Fruit fly (Drosophila melanogaster) whole organism, embryonic: Measurements from ENCODE around the gene CG31636.
A peak's percentile ranks its signal among the peaks of the same experiment; 100 is the strongest.

ENCODE experiments used
- ATbp ChIP-seq: fragments of 200-800 bp; sonication (Bioruptor generic); optimal IDR thresholded peaks from 2 replicates; lab custom pipeline; 2017; ENCODE audit warnings: missing biosample characterization, mild to moderate bottlenecking, missing genetic modification characterization, missing genetic modification reagents
- CG10565 ChIP-seq: fragments of 200-800 bp; sonication (Bioruptor generic); optimal IDR thresholded peaks from 3 replicates; lab custom pipeline; 2016; ENCODE audit warnings: missing biosample characterization, mild to moderate bottlenecking, missing genetic modification characterization
- CG10959 ChIP-seq: fragments of 200-800 bp; sonication (Bioruptor generic); IDR thresholded peaks from 2 replicates; pipeline ENCODE4 v1.3.6; 2022; ENCODE audit warnings: missing biosample characterization, missing genetic modification characterization
- CG12769 ChIP-seq: fragments of 200-800 bp; sonication (Bioruptor generic); optimal IDR thresholded peaks from 2 replicates; lab custom pipeline; 2019; ENCODE audit warnings: missing biosample characterization, mild to moderate bottlenecking, missing genetic modification characterization, moderate library complexity
- CG12942 ChIP-seq: fragments of 200-800 bp; sonication (Bioruptor generic); optimal IDR thresholded peaks from 3 replicates; lab custom pipeline; 2016; ENCODE audit warnings: missing biosample characterization, missing genetic modification characterization
- CG13123 ChIP-seq: fragments of 200-800 bp; sonication (Bioruptor generic); optimal IDR thresholded peaks from 2 replicates; lab custom pipeline; 2016; ENCODE audit warnings: missing biosample characterization, missing genetic modification characterization
- CG16779 ChIP-seq: fragments of 200-800 bp; sonication (Bioruptor generic); IDR thresholded peaks from 2 replicates; pipeline ENCODE4 v1.3.6; 2022; ENCODE audit warnings: missing biosample characterization, missing genetic modification characterization
- CG18619 ChIP-seq: fragments of 200-800 bp; sonication (Bioruptor generic); optimal IDR thresholded peaks from 3 replicates; lab custom pipeline; 2017; ENCODE audit warnings: missing biosample characterization, mild to moderate bottlenecking, missing genetic modification characterization
- CG2712 ChIP-seq: fragments of 200-800 bp; optimal IDR thresholded peaks from 3 replicates; lab custom pipeline; 2019; ENCODE audit warnings: missing biosample characterization, mild to moderate bottlenecking, missing genetic modification characterization, moderate library complexity
- CG4730 ChIP-seq: fragments of 200-800 bp; sonication (Bioruptor generic); IDR thresholded peaks from 2 replicates; pipeline ENCODE4 v1.3.6; 2022; ENCODE audit warnings: missing biosample characterization, missing genetic modification characterization
- CG6175 ChIP-seq: fragments of 200-800 bp; sonication (Bioruptor generic); IDR thresholded peaks from 3 replicates; pipeline ENCODE4 v1.3.6; 2022; ENCODE audit warnings: missing biosample characterization, missing genetic modification characterization
- CG7987 ChIP-seq: fragments of 200-800 bp; sonication (Bioruptor generic); optimal IDR thresholded peaks from 2 replicates; lab custom pipeline; 2018; ENCODE audit warnings: missing biosample characterization, mild to moderate bottlenecking, missing genetic modification characterization, moderate library complexity
- CHES-1-like ChIP-seq: fragments of 200-800 bp; sonication (Bioruptor generic); optimal IDR thresholded peaks from 2 replicates; lab custom pipeline; 2016; ENCODE audit warnings: missing biosample characterization, missing genetic modification characterization
- D19A ChIP-seq: fragments of 200-800 bp; optimal IDR thresholded peaks from 3 replicates; lab custom pipeline; 2019; ENCODE audit warnings: missing biosample characterization, mild to moderate bottlenecking, missing genetic modification characterization, moderate library complexity
- Dbx ChIP-seq: fragments of 200-800 bp; sonication (Bioruptor generic); IDR thresholded peaks from 3 replicates; pipeline ENCODE4 v1.3.6; 2022; ENCODE audit warnings: missing biosample characterization, missing genetic modification characterization
- Deaf1 ChIP-seq: fragments of 200-800 bp; optimal IDR thresholded peaks from 3 replicates; lab custom pipeline; 2019; ENCODE audit warnings: missing biosample characterization, mild to moderate bottlenecking, missing genetic modification characterization, moderate library complexity
- Dek ChIP-seq: fragments of 200-800 bp; sonication (Bioruptor generic); optimal IDR thresholded peaks from 3 replicates; lab custom pipeline; 2019; ENCODE audit warnings: missing biosample characterization, mild to moderate bottlenecking, missing genetic modification characterization, moderate library complexity
- HLH4C ChIP-seq: fragments of 200-800 bp; sonication (Bioruptor generic); IDR thresholded peaks from 3 replicates; pipeline ENCODE4 v1.3.6; 2022; ENCODE audit warnings: missing biosample characterization, missing genetic modification characterization; ENCODE audit not compliant: partially characterized antibody
- Mrtf ChIP-seq: fragments of 200-800 bp; sonication (Bioruptor generic); IDR thresholded peaks from 3 replicates; pipeline ENCODE4 v1.3.6; 2022; ENCODE audit warnings: missing biosample characterization, missing genetic modification characterization
- NC2α ChIP-seq: fragments of 200-800 bp; sonication (Bioruptor generic); optimal IDR thresholded peaks from 2 replicates; lab custom pipeline; 2016; ENCODE audit warnings: missing biosample characterization, missing genetic modification characterization
- NK7.1 ChIP-seq: fragments of 200-800 bp; sonication (Bioruptor generic); optimal IDR thresholded peaks from 3 replicates; lab custom pipeline; 2016; ENCODE audit warnings: missing biosample characterization, missing genetic modification characterization
- Oli ChIP-seq: fragments of 200-800 bp; sonication (Bioruptor generic); optimal IDR thresholded peaks from 2 replicates; lab custom pipeline; 2018; ENCODE audit warnings: missing biosample characterization, mild to moderate bottlenecking, missing genetic modification characterization, moderate library complexity
- Sox102F ChIP-seq: fragments of 200-800 bp; sonication (Bioruptor generic); optimal IDR thresholded peaks from 2 replicates; lab custom pipeline; 2018; ENCODE audit warnings: missing biosample characterization, mild to moderate bottlenecking, missing genetic modification characterization, moderate library complexity
- Usf ChIP-seq: fragments of 200-800 bp; sonication (Bioruptor generic); optimal IDR thresholded peaks from 2 replicates; lab custom pipeline; 2017; ENCODE audit warnings: missing genotype, missing biosample characterization, missing genetic modification characterization
- bab2 ChIP-seq: fragments of 200-800 bp; sonication (Bioruptor generic); optimal IDR thresholded peaks from 2 replicates; lab custom pipeline; 2016; ENCODE audit warnings: missing biosample characterization, missing genetic modification characterization
- bbx ChIP-seq: fragments of 200-800 bp; sonication (Bioruptor generic); IDR thresholded peaks from 2 replicates; pipeline ENCODE4 v1.3.6; 2022; ENCODE audit warnings: missing biosample characterization, missing genetic modification characterization; ENCODE audit not compliant: partially characterized antibody
- ci ChIP-seq: fragments of 200-800 bp; sonication (Bioruptor generic); IDR thresholded peaks from 3 replicates; pipeline ENCODE4 v1.3.6; 2022; ENCODE audit warnings: missing biosample characterization, missing genetic modification characterization
- crp ChIP-seq, 2 experiments: fragments of 200-800 bp; sonication (Bioruptor generic); optimal IDR thresholded peaks; 2 replicates in 1 of 2; 3 replicates in 1 of 2; lab custom pipeline; 2017; ENCODE audit warnings: missing biosample characterization in 2 of 2, missing genetic modification characterization in 2 of 2, mild to moderate bottlenecking in 1 of 2, moderate library complexity in 1 of 2
- dan ChIP-seq: fragments of 200-800 bp; sonication (Bioruptor generic); IDR thresholded peaks from 2 replicates; pipeline ENCODE4 v1.3.6; 2022; ENCODE audit warnings: missing biosample characterization, missing genetic modification characterization
- grau ChIP-seq: fragments of 200-800 bp; optimal IDR thresholded peaks from 3 replicates; lab custom pipeline; 2019; ENCODE audit warnings: missing biosample characterization, mild to moderate bottlenecking, missing genetic modification characterization, moderate library complexity
- ham ChIP-seq: fragments of 200-800 bp; sonication (Bioruptor generic); IDR thresholded peaks from 2 replicates; pipeline ENCODE4 v1.3.6; 2022; ENCODE audit warnings: missing biosample characterization, missing genetic modification characterization
- hb ChIP-seq: fragments of 200-800 bp; sonication (Bioruptor generic); IDR thresholded peaks from 3 replicates; pipeline ENCODE4 v1.3.6; 2022; ENCODE audit warnings: missing biosample characterization, missing genetic modification characterization; ENCODE audit not compliant: partially characterized antibody
- lov ChIP-seq, 2 experiments: fragments of 200-800 bp in 1 of 2; fragments of >200 bp in 1 of 2; sonication (Bioruptor generic) in 1 of 2; IDR thresholded peaks in 1 of 2; optimal IDR thresholded peaks in 1 of 2; 2 replicates in 1 of 2; 3 replicates in 1 of 2; pipeline versions ENCODE4 v1.3.6 to Lab custom; 2017 to 2022; ENCODE audit warnings: missing biosample characterization in 1 of 2, missing genetic modification characterization in 1 of 2
- luna ChIP-seq: fragments of 200-800 bp; sonication (Bioruptor generic); optimal IDR thresholded peaks from 2 replicates; lab custom pipeline; 2016; ENCODE audit warnings: missing biosample characterization, missing genetic modification characterization
- otp ChIP-seq: fragments of 200-800 bp; sonication (Bioruptor generic); IDR thresholded peaks from 3 replicates; pipeline ENCODE4, ENCODE4 v1.3.6; 2022; ENCODE audit warnings: missing biosample characterization, missing genetic modification characterization
- ranshi ChIP-seq: fragments of 200-800 bp; sonication (Bioruptor generic); IDR thresholded peaks from 2 replicates; pipeline ENCODE4 v1.3.6; 2022; ENCODE audit warnings: missing biosample characterization, missing genetic modification characterization
- sd ChIP-seq: fragments of 200-800 bp; sonication (Bioruptor generic); optimal IDR thresholded peaks from 3 replicates; lab custom pipeline; 2018; ENCODE audit warnings: missing biosample characterization, mild to moderate bottlenecking, missing genetic modification characterization, moderate library complexity
- sens ChIP-seq: fragments of 200-800 bp; sonication (Bioruptor generic); peaks from one replicate; lab custom pipeline; 2016; ENCODE audit warnings: missing biosample characterization, missing genetic modification characterization
- sim ChIP-seq: fragments of 200-800 bp; sonication (Bioruptor generic); IDR thresholded peaks from 2 replicates; pipeline ENCODE4 v1.3.6; 2022; ENCODE audit warnings: missing biosample characterization, missing genetic modification characterization
- sob ChIP-seq: fragments of 200-800 bp; sonication (Bioruptor generic); IDR thresholded peaks from 2 replicates; pipeline ENCODE4 v1.3.6; 2022; ENCODE audit warnings: missing biosample characterization, missing genetic modification characterization
- sug ChIP-seq: fragments of 200-800 bp; optimal IDR thresholded peaks from 2 replicates; lab custom pipeline; 2019; ENCODE audit warnings: missing biosample characterization, mild to moderate bottlenecking, missing genetic modification characterization, moderate library complexity
- tap ChIP-seq: fragments of 200-800 bp; optimal IDR thresholded peaks from 3 replicates; lab custom pipeline; 2019; ENCODE audit warnings: missing biosample characterization, mild to moderate bottlenecking, missing genetic modification characterization, moderate library complexity
- tgo ChIP-seq: fragments of 200-800 bp; sonication (Bioruptor generic); IDR thresholded peaks from 3 replicates; pipeline ENCODE4 v1.3.6; 2022; ENCODE audit warnings: missing biosample characterization, missing genetic modification characterization
- tup ChIP-seq: fragments of 200-800 bp; sonication (Bioruptor generic); optimal IDR thresholded peaks from 2 replicates; lab custom pipeline; 2016; ENCODE audit warnings: missing biosample characterization, mild to moderate bottlenecking, missing genetic modification characterization, moderate library complexity
- wor ChIP-seq: fragments of 200-800 bp; sonication (Bioruptor generic); IDR thresholded peaks from 2 replicates; pipeline ENCODE4 v1.3.6; 2022; ENCODE audit warnings: missing biosample characterization, missing genetic modification characterization
- yki ChIP-seq: fragments of >200 bp; optimal IDR thresholded peaks from 3 replicates; lab custom pipeline; 2018
- zfh1 ChIP-seq: fragments of 200-800 bp; sonication (Bioruptor generic); IDR thresholded peaks from 3 replicates; pipeline ENCODE4 v1.3.6; 2022; ENCODE audit warnings: missing biosample characterization, missing genetic modification characterization

CG31636 gene

DNA sequence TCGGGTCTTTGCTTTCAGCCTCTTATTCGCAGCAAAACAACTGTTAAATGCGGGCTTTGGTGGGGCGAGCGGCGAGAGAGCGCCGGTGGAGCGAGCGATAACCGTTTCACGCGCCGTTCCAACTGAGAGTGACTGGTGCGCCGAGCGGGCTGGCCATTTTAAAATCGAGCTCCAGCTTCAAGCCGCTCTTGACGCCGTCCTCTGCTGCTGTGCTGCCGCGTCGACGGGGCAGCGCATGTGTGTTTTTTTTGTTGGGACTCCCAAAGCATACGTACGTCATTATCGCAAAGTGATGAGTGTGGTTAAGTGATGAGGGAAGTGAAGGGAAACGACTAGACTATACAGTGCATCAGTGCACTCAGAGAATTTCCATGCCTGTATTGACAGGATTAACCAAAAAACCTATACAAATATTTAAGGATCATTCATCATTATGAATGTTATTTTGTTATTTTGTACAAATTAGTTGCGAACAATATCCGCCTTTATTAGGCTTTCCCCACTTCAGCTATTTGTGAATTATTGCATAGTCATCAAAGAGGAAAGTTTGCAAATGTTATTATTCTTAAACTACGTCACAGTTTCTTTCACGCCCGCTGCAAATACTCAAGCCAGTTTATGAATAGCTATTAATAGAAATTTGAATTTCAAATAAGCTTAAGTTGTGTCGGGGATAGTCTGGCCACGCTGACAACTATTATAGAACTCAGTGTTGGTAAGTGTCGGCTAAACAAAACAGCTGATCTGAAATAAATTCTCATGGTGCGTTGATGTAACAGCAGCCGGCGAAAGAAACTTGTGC lies 15.5 kb upstream of the CG31636 start, which contains the start of gene Spn27A (continued):
- TF ChIP-seq CG18619 (GFP tag; lab: Kevin White, UChicago), result no peak

dm6 chr2L:6671409-6671808 lies 13.5 kb upstream of the CG31636 start:
- TF ChIP-seq Deaf1 (tag; lab: Kevin White, UChicago) (peak; percentile 46), crp (GFP tag; optimal IDR thresholded peaks at IDR 0.05; lab: Kevin White, UChicago) (no peak), CG4730 (no peak), CG6175 (GFP tag; lab: Robert Waterston, UW) (0 out of 3 replicates have a peak, but pooled peaks have one; percentile 25), dan (GFP tag; lab: Robert Waterston, UW) (no peak), CG16779 (GFP tag; lab: Robert Waterston, UW) (no peak), sob (GFP tag; lab: Robert Waterston, UW) (no peak), D19A (tag; lab: Kevin White, UChicago) (no peak), sens (GFP tag; lab: Kevin White, UChicago) (peak; percentile 48), wor (GFP tag; lab: Robert Waterston, UW) (no peak), sug (tag; lab: Kevin White, UChicago) (peak; percentile 55), Usf (GFP tag; lab: Kevin White, UChicago) (no peak), ham (GFP tag; lab: Robert Waterston, UW) (no peak), CG12769 (peak; percentile 35), sim (no peak), sd (peak; percentile 73), Mrtf (GFP tag; lab: Robert Waterston, UW) (no peak), ranshi (GFP tag; lab: Robert Waterston, UW) (no peak), bab2 (no peak), grau (no peak), Oli (no peak), CHES-1-like (GFP tag; lab: Kevin White, UChicago) (no peak), tap (tag; lab: Kevin White, UChicago) (no peak), hb (GFP tag; lab: Robert Waterston, UW) (no peak), ci (GFP tag; lab: Robert Waterston, UW) (no peak)

- TF ChIP-seq NK7.1 (GFP tag; lab: Kevin White, UChicago) (no peak), tgo (GFP tag; lab: Robert Waterston, UW) (peak; percentile 39; the same call in 1 of the 3 replicates), Oli (no peak), Dbx (GFP tag; lab: Robert Waterston, UW) (no peak; the same call in 2 of the 3 replicates), yki (lab: Kevin White, UChicago) (no peak), tup (GFP tag; lab: Kevin White, UChicago) (no peak), ATbp (GFP tag; lab: Kevin White, UChicago) (no peak), luna (GFP tag; lab: Kevin White, UChicago) (no peak), Dek (tag; lab: Kevin White, UChicago) (peak; percentile 4), bbx (GFP tag; lab: Robert Waterston, UW) (peak; percentile 47; the same call in 1 of the 2 replicates), NC2α (GFP tag; lab: Kevin White, UChicago) (no peak), CG12942 (no peak), lov (optimal IDR thresholded peaks at IDR 0.05; lab: Kevin White, UChicago) (no peak), lov (GFP tag; IDR thresholded peaks at IDR 0.05; lab: Robert Waterston, UW) (no peak), HLH4C (GFP tag; lab: Robert Waterston, UW) (peak; percentile 94), CG10565 (GFP tag; lab: Kevin White, UChicago) (no peak), CG10959 (GFP tag; lab: Robert Waterston, UW) (no peak), otp (no peak), zfh1 (GFP tag; lab: Robert Waterston, UW) (no peak), CG2712 (tag; lab: Kevin White, UChicago) (peak; percentile 69), CG13123 (no peak), CG7987 (GFP tag; lab: Kevin White, UChicago) (peak; percentile 54), Sox102F (peak; percentile 26)
Observed at dm6 chr2L:6667719-6668325, 9.9 kb upstream of the CG31636 start, which contains the start of gene Galt. Gene Galt (minus strand): TSS chr2L:6668033.
